Worm (Caenorhabditis elegans): Measurements from ENCODE around the gene tag-266.
"Not testable (repeated sequence)": the region's sequence is repeated elsewhere in the genome, so short reads cannot be mapped to it uniquely, and the experiment has no call there.

Gene tag-266

ce11 chrIII:640198-640803, at the start of gene tag-266, which contains the start of gene tag-267 (continued):
- TF ChIP-seq mes-2 (tag; optimal IDR thresholded peaks at IDR 0.05; ENCODE audit: poor library complexity, severe bottlenecking): peak; percentile 87
- no peak for TF ChIP-seq snpc-4 (tag; optimal IDR thresholded peaks at IDR 0.05)
- peak in 1 of 2 experiments; percentile 73 for TF ChIP-seq lsy-2 (tag; optimal IDR thresholded peaks at IDR 0.05)
- TF ChIP-seq daf-16 (GFP tag; optimal IDR thresholded peaks at IDR 0.05): no peak
- peak; percentile 32 for TF ChIP-seq daf-16 (tag; optimal IDR thresholded peaks at IDR 0.05)
- peak; percentile 23 for TF ChIP-seq spr-1 (tag; optimal IDR thresholded peaks at IDR 0.05)
- peak; percentile 57 for TF ChIP-seq hlh-30 (tag; optimal IDR thresholded peaks at IDR 0.05; ENCODE audit: insufficient read depth)
- no peak for TF ChIP-seq lin-15B (tag; optimal IDR thresholded peaks at IDR 0.05)

ce11 chrIII:688869-689268, 48.8 kb upstream of the tag-266 start, which contains the start of gene elf-1:
Gene elf-1, plus strand, starts transcription at chrIII:689169.
- not testable (repeated sequence) for TF ChIP-seq dmd-9 (GFP tag; IDR thresholded peaks at IDR 0.05); nhr-111 (GFP tag; optimal IDR thresholded peaks at IDR 0.05); hlh-11 (tag; optimal IDR thresholded peaks at IDR 0.05)

ce11 chrIII:688083-688482, 48.1 kb upstream of the tag-266 start:
- TF ChIP-seq unc-62 (GFP tag; optimal IDR thresholded peaks at IDR 0.05 in 1 of 2) (peak in 1 of 2 experiments; percentile 74), unc-62 (tag; optimal IDR thresholded peaks at IDR 0.05) (no peak), snpc-1.2 (GFP tag; IDR thresholded peaks at IDR 0.05) (no peak)

ce11 chrIII:683318-683717, 43.3 kb upstream of the tag-266 start, which contains the start of gene W02B3.4:
Gene W02B3.4, minus strand, starts transcription at chrIII:683418.
- no peak for TF ChIP-seq madf-5 (GFP tag; IDR thresholded peaks at IDR 0.05)
- no peak for TF ChIP-seq nhr-6 (tag; optimal IDR thresholded peaks at IDR 0.05)
- no peak for TF ChIP-seq unc-39 (tag; optimal IDR thresholded peaks at IDR 0.05)
- no peak for TF ChIP-seq daf-19 (GFP tag; conservative IDR thresholded peaks at IDR 0.05)
- peak; percentile 73 for TF ChIP-seq aha-1 (tag)
- no peak for TF ChIP-seq dmd-6 (GFP tag; IDR thresholded peaks at IDR 0.05)
- TF ChIP-seq zag-1 (tag; optimal IDR thresholded peaks at IDR 0.05): no peak
- no peak for TF ChIP-seq fkh-10 (GFP tag; optimal IDR thresholded peaks at IDR 0.05)
- no peak for TF ChIP-seq daf-12 (tag; optimal IDR thresholded peaks at IDR 0.05)
- TF ChIP-seq nhr-102 (tag; optimal IDR thresholded peaks at IDR 0.05): no peak
- no peak for TF ChIP-seq Y5F2A.4 (GFP tag; optimal IDR thresholded peaks at IDR 0.05)
- peak in 1 of 2 experiments; percentile 84 for TF ChIP-seq unc-62 (GFP tag; optimal IDR thresholded peaks at IDR 0.05 in 1 of 2)
- no peak for TF ChIP-seq unc-62 (tag; optimal IDR thresholded peaks at IDR 0.05)

- TF ChIP-seq ZK546.5 (tag; optimal IDR thresholded peaks at IDR 0.05) (no peak), hlh-11 (tag; optimal IDR thresholded peaks at IDR 0.05) (no peak), daf-12 (tag; optimal IDR thresholded peaks at IDR 0.05) (no peak), ztf-11 (tag; optimal IDR thresholded peaks at IDR 0.05) (no peak), lir-3 (tag; optimal IDR thresholded peaks at IDR 0.05) (no peak), daf-8 (GFP tag; IDR thresholded peaks at IDR 0.05) (no peak), nhr-25 (tag; optimal IDR thresholded peaks at IDR 0.05; ENCODE audit: borderline replicate concordance, insufficient read depth) (no peak), F44E2.7 (GFP tag; IDR thresholded peaks at IDR 0.05) (no peak), dmd-6 (GFP tag; IDR thresholded peaks at IDR 0.05) (no peak), nhr-10 (tag; optimal IDR thresholded peaks at IDR 0.05) (no peak), cey-2 (tag; optimal IDR thresholded peaks at IDR 0.05; ENCODE audit: borderline replicate concordance, insufficient read depth) (no peak), jun-1 (tag; optimal IDR thresholded peaks at IDR 0.05) (no peak), unc-130 (GFP tag; optimal IDR thresholded peaks at IDR 0.05) (no peak)
Measured at ce11 chrIII:675822-676221, 35.8 kb upstream of the tag-266 start, which contains the start of gene grk-2. Gene grk-2, plus strand, starts transcription at chrIII:676122.

Data from whole organism, L4 larva.